Fruit fly (Drosophila melanogaster) whole organism, embryonic: ENCODE measurements around the gene CG31493.

Experiments used
- Atf-2 ChIP-seq: fragments of 200-800 bp; sonication (Bioruptor generic); optimal IDR thresholded peaks from 2 replicates; lab custom pipeline; 2016; ENCODE audit warnings: missing biosample characterization, missing genetic modification characterization
- CG10431 ChIP-seq: fragments of 200-800 bp; sonication (Bioruptor generic); optimal IDR thresholded peaks from 3 replicates; lab custom pipeline; 2018; ENCODE audit warnings: missing biosample characterization, mild to moderate bottlenecking, missing genetic modification characterization
- CG11093 ChIP-seq: fragments of 200-800 bp; sonication (Bioruptor generic); IDR thresholded peaks from 3 replicates; pipeline ENCODE4 v1.3.6; 2022; ENCODE audit warnings: missing biosample characterization, missing genetic modification characterization
- CG11456 ChIP-seq: fragments of 200-800 bp; sonication (Bioruptor generic); IDR thresholded peaks from 3 replicates; pipeline ENCODE4 v1.3.6; 2022; ENCODE audit warnings: missing biosample characterization, missing genetic modification characterization
- CG12155 ChIP-seq: fragments of 200-800 bp; sonication (Bioruptor generic); optimal IDR thresholded peaks from 3 replicates; lab custom pipeline; 2016; ENCODE audit warnings: missing biosample characterization, missing genetic modification characterization
- CG14014 ChIP-seq: fragments of 200-800 bp; sonication (Bioruptor generic); IDR thresholded peaks from 2 replicates; pipeline ENCODE4 v1.3.6; 2022; ENCODE audit warnings: missing biosample characterization, missing genetic modification characterization
- CG17328 ChIP-seq: fragments of 200-800 bp; sonication (Bioruptor generic); IDR thresholded peaks from 2 replicates; pipeline ENCODE4 v1.3.6; 2022; ENCODE audit warnings: missing biosample characterization, missing genetic modification characterization
- CG1792 ChIP-seq: fragments of 200-800 bp; sonication (Bioruptor generic); optimal IDR thresholded peaks from 2 replicates; lab custom pipeline; 2016; ENCODE audit warnings: missing biosample characterization, missing genetic modification characterization
- CG18476 ChIP-seq: fragments of 200-800 bp; sonication (Bioruptor generic); optimal IDR thresholded peaks from 2 replicates; lab custom pipeline; 2016; ENCODE audit warnings: missing biosample characterization, mild to moderate bottlenecking, missing genetic modification characterization
- CG30403 ChIP-seq: fragments of 200-800 bp; sonication (Bioruptor generic); optimal IDR thresholded peaks from 3 replicates; lab custom pipeline; 2016; ENCODE audit warnings: missing biosample characterization, missing genetic modification characterization
- CG32767 ChIP-seq: fragments of 200-800 bp; sonication (Bioruptor generic); IDR thresholded peaks from 2 replicates; pipeline ENCODE4 v1.3.6; 2022; ENCODE audit warnings: missing biosample characterization, missing genetic modification characterization
- CG3838 ChIP-seq: fragments of 200-800 bp; sonication (Bioruptor generic); optimal IDR thresholded peaks from 3 replicates; lab custom pipeline; 2016; ENCODE audit warnings: missing biosample characterization, missing genetic modification characterization
- CG3995 ChIP-seq: fragments of 200-800 bp; sonication (Bioruptor generic); optimal IDR thresholded peaks from 3 replicates; lab custom pipeline; 2016; ENCODE audit warnings: missing biosample characterization, missing genetic modification characterization
- CG4404 ChIP-seq: fragments of 200-800 bp; sonication (Bioruptor generic); IDR thresholded peaks from 2 replicates; pipeline ENCODE4 v1.3.6; 2022; ENCODE audit warnings: missing biosample characterization, missing genetic modification characterization
- CG5953 ChIP-seq: fragments of 200-800 bp; sonication (Bioruptor generic); IDR thresholded peaks from 2 replicates; pipeline ENCODE4 v1.3.6; 2022; ENCODE audit warnings: missing biosample characterization, missing genetic modification characterization
- CG7839 ChIP-seq: fragments of 200-800 bp; sonication (Bioruptor generic); optimal IDR thresholded peaks from 3 replicates; lab custom pipeline; 2018; ENCODE audit warnings: missing biosample characterization, mild to moderate bottlenecking, missing genetic modification characterization, moderate library complexity
- CG7928 ChIP-seq: fragments of 200-800 bp; sonication (Bioruptor generic); optimal IDR thresholded peaks from 2 replicates; lab custom pipeline; 2017; ENCODE audit warnings: missing biosample characterization, mild to moderate bottlenecking, missing genetic modification characterization
- CG8281 ChIP-seq: fragments of 200-800 bp; sonication (Bioruptor generic); optimal IDR thresholded peaks from 2 replicates; lab custom pipeline; 2018; ENCODE audit warnings: missing biosample characterization, mild to moderate bottlenecking, missing genetic modification characterization, moderate library complexity
- CG8388 ChIP-seq: fragments of 200-800 bp; sonication (Bioruptor generic); optimal IDR thresholded peaks from 2 replicates; lab custom pipeline; 2019; ENCODE audit warnings: missing biosample characterization, mild to moderate bottlenecking, missing genetic modification characterization, moderate library complexity
- CG8478 ChIP-seq: fragments of >200 bp; optimal IDR thresholded peaks from 2 replicates; lab custom pipeline; 2018
- CG8765 ChIP-seq: fragments of 200-800 bp; sonication (Bioruptor generic); IDR thresholded peaks from 2 replicates; pipeline ENCODE4 v1.3.6; 2022; ENCODE audit warnings: missing biosample characterization, missing genetic modification characterization
- CG9727 ChIP-seq: fragments of 200-800 bp; sonication (Bioruptor generic); optimal IDR thresholded peaks from 3 replicates; lab custom pipeline; 2017; ENCODE audit warnings: missing biosample characterization, mild to moderate bottlenecking, missing genetic modification characterization
- CG9797 ChIP-seq: fragments of 200-800 bp; sonication (Bioruptor generic); optimal IDR thresholded peaks from 3 replicates; lab custom pipeline; 2018; ENCODE audit warnings: missing biosample characterization, mild to moderate bottlenecking, missing genetic modification characterization
- CkIIα-i1 ChIP-seq: fragments of 200-800 bp; sonication (Bioruptor generic); IDR thresholded peaks from 2 replicates; pipeline ENCODE4 v1.3.6; 2022; ENCODE audit warnings: missing biosample characterization, missing genetic modification characterization
- CoRest ChIP-seq: fragments of 200-800 bp; sonication (Bioruptor generic); optimal IDR thresholded peaks from 3 replicates; lab custom pipeline; 2018; ENCODE audit warnings: missing biosample characterization, mild to moderate bottlenecking, missing genetic modification characterization, moderate library complexity
- Dbx ChIP-seq: fragments of 200-800 bp; sonication (Bioruptor generic); IDR thresholded peaks from 3 replicates; pipeline ENCODE4 v1.3.6; 2022; ENCODE audit warnings: missing biosample characterization, missing genetic modification characterization
- E2f1 ChIP-seq: fragments of 200-800 bp; sonication (Bioruptor generic); IDR thresholded peaks from 2 replicates; pipeline ENCODE4 v1.3.6; 2022; ENCODE audit warnings: missing biosample characterization, missing genetic modification characterization
- Fer2 ChIP-seq: fragments of 200-800 bp; sonication (Bioruptor generic); optimal IDR thresholded peaks from 2 replicates; lab custom pipeline; 2018; ENCODE audit warnings: missing biosample characterization, mild to moderate bottlenecking, missing genetic modification characterization, moderate library complexity
- GATAe ChIP-seq: fragments of 200-800 bp; sonication (Bioruptor generic); conservative IDR thresholded peaks from 2 replicates; pipeline ENCODE4 v1.3.6; 2022; ENCODE audit warnings: missing biosample characterization, missing genetic modification characterization
- HmgZ ChIP-seq: fragments of 200-800 bp; sonication (Bioruptor generic); optimal IDR thresholded peaks from 2 replicates; lab custom pipeline; 2018; ENCODE audit warnings: missing biosample characterization, mild to moderate bottlenecking, missing genetic modification characterization
- Hmx ChIP-seq: fragments of 200-800 bp; sonication (Bioruptor generic); optimal IDR thresholded peaks from 2 replicates; lab custom pipeline; 2016; ENCODE audit warnings: missing biosample characterization, missing genetic modification characterization
- Mad ChIP-seq: fragments of 200-800 bp; sonication (Bioruptor generic); optimal IDR thresholded peaks from 2 replicates; lab custom pipeline; 2016; ENCODE audit warnings: missing biosample characterization, missing genetic modification characterization
- Oaz ChIP-seq: fragments of 200-800 bp; sonication (Bioruptor generic); IDR thresholded peaks from 2 replicates; pipeline ENCODE4 v1.3.6; 2022; ENCODE audit warnings: missing biosample characterization, missing genetic modification characterization
- Opbp ChIP-seq: fragments of 200-800 bp; sonication (Bioruptor generic); IDR thresholded peaks from 3 replicates; pipeline ENCODE4 v1.3.6; 2022; ENCODE audit warnings: missing biosample characterization, missing genetic modification characterization; ENCODE audit not compliant: partially characterized antibody
- Rx ChIP-seq: fragments of 200-800 bp; sonication (Bioruptor generic); IDR thresholded peaks from 2 replicates; pipeline ENCODE4 v1.3.6; 2022; ENCODE audit warnings: missing biosample characterization, missing genetic modification characterization
- ato ChIP-seq: fragments of 200-800 bp; sonication (Bioruptor generic); IDR thresholded peaks from 2 replicates; pipeline ENCODE4 v1.3.6; 2022; ENCODE audit warnings: missing biosample characterization, missing genetic modification characterization; ENCODE audit not compliant: partially characterized antibody
- br ChIP-seq: fragments of >200 bp; optimal IDR thresholded peaks from 2 replicates; lab custom pipeline; 2017
- ewg ChIP-seq: fragments of 200-800 bp; sonication (Bioruptor generic); optimal IDR thresholded peaks from 3 replicates; lab custom pipeline; 2017; ENCODE audit warnings: mild to moderate bottlenecking, missing biosample characterization, missing genetic modification reagents, missing genetic modification characterization
- gsb ChIP-seq: fragments of 200-800 bp; sonication (Bioruptor generic); IDR thresholded peaks from 2 replicates; pipeline ENCODE4 v1.3.6; 2022; ENCODE audit warnings: missing biosample characterization, missing genetic modification characterization
- gt ChIP-seq: fragments of 200-800 bp; sonication (Bioruptor generic); IDR thresholded peaks from 2 replicates; pipeline ENCODE4 v1.3.6; 2022; ENCODE audit warnings: missing biosample characterization, missing genetic modification characterization
- her ChIP-seq: fragments of 200-800 bp; sonication (Bioruptor generic); optimal IDR thresholded peaks from 2 replicates; lab custom pipeline; 2016; ENCODE audit warnings: missing biosample characterization, missing genetic modification characterization
- klu ChIP-seq: fragments of 200-800 bp; sonication (Bioruptor generic); IDR thresholded peaks from 2 replicates; pipeline ENCODE4 v1.3.6; 2022; ENCODE audit warnings: missing biosample characterization, missing genetic modification characterization
- onecut ChIP-seq: fragments of 200-800 bp; sonication (Bioruptor generic); IDR thresholded peaks from 2 replicates; pipeline ENCODE4 v1.3.6; 2022; ENCODE audit warnings: missing biosample characterization, missing genetic modification characterization
- otp ChIP-seq: fragments of 200-800 bp; sonication (Bioruptor generic); IDR thresholded peaks from 3 replicates; pipeline ENCODE4, ENCODE4 v1.3.6; 2022; ENCODE audit warnings: missing biosample characterization, missing genetic modification characterization
- pnt ChIP-seq: fragments of 200-800 bp; sonication (Bioruptor generic); optimal IDR thresholded peaks from 3 replicates; lab custom pipeline; 2016; ENCODE audit warnings: missing biosample characterization, missing genetic modification characterization
- psq ChIP-seq: fragments of 200-800 bp; sonication (Bioruptor generic); optimal IDR thresholded peaks from 2 replicates; lab custom pipeline; 2017; ENCODE audit warnings: missing biosample characterization, missing genetic modification characterization
- sens-2 ChIP-seq: fragments of 200-800 bp; sonication (Bioruptor generic); IDR thresholded peaks from 2 replicates; pipeline ENCODE4 v1.3.6; 2022; ENCODE audit warnings: missing biosample characterization, missing genetic modification characterization
- seq ChIP-seq: fragments of 200-800 bp; sonication (Bioruptor generic); IDR thresholded peaks from 2 replicates; pipeline ENCODE4 v1.3.6; 2022; ENCODE audit warnings: missing biosample characterization, missing genetic modification characterization
- sqz ChIP-seq: fragments of 200-800 bp; sonication (Bioruptor generic); optimal IDR thresholded peaks from 3 replicates; lab custom pipeline; 2018; ENCODE audit warnings: missing biosample characterization, mild to moderate bottlenecking, missing genetic modification characterization
- usp ChIP-seq: fragments of >200 bp; optimal IDR thresholded peaks from 2 replicates; lab custom pipeline; 2017; ENCODE audit warnings: missing biosample characterization, missing genetic modification characterization
- vvl ChIP-seq: fragments of 200-800 bp; sonication (Bioruptor generic); IDR thresholded peaks from 2 replicates; pipeline ENCODE4 v1.3.6; 2022; ENCODE audit warnings: missing biosample characterization, missing genetic modification characterization

The CG31493 gene

dm6 chr3R:7086377-7087200 is 44.8 kb upstream of the CG31493 start, which contains the start of gene alphaTub84B (continued):
- TF ChIP-seq otp (GFP tag; lab: Robert Waterston, UW) (peak; percentile 75; the same call in 2 of the 3 replicates), Mad (peak; percentile 66), CG7928 (GFP tag; lab: Kevin White, UChicago) (no peak), vvl (GFP tag; lab: Robert Waterston, UW) (peak; percentile 88), CG8765 (GFP tag; lab: Robert Waterston, UW) (no peak), CG4404 (GFP tag; lab: Robert Waterston, UW) (no peak), CkIIα-i1 (no peak), Rx (GFP tag; lab: Robert Waterston, UW) (peak; percentile 39), Fer2 (tag; lab: Kevin White, UChicago) (peak; percentile 6), CG8388 (GFP tag; lab: Kevin White, UChicago) (peak; percentile 47), br (no peak), CG11456 (GFP tag; lab: Robert Waterston, UW) (peak; percentile 83), gt (GFP tag; lab: Robert Waterston, UW) (no peak), GATAe (GFP tag; lab: Robert Waterston, UW) (no peak), CG1792 (GFP tag; lab: Kevin White, UChicago) (peak; percentile 53), E2f1 (GFP tag; lab: Robert Waterston, UW) (peak; percentile 38; the same call in 1 of the 2 replicates), gsb (GFP tag; lab: Robert Waterston, UW) (peak; percentile 60), CG32767 (GFP tag; lab: Robert Waterston, UW) (peak; percentile 87), CG18476 (GFP tag; lab: Kevin White, UChicago) (peak; percentile 36), CG8281 (tag; lab: Kevin White, UChicago) (no peak), Dbx (peak; percentile 84), Hmx (GFP tag; lab: Kevin White, UChicago) (no peak), CG8478 (lab: Kevin White, UChicago) (no peak), CG3838 (GFP tag; lab: Kevin White, UChicago) (no peak), CG7839 (tag; lab: Kevin White, UChicago) (peak; percentile 56), CG9727 (GFP tag; lab: Kevin White, UChicago) (peak; percentile 58), CG9797 (GFP tag; lab: Kevin White, UChicago) (peak; percentile 96), CG12155 (GFP tag; lab: Kevin White, UChicago) (peak; percentile 29), sens-2 (0 out of 2 replicates have a peak, but pooled peaks have one; percentile 31), klu (GFP tag; lab: Robert Waterston, UW) (no peak), CG10431 (GFP tag; lab: Kevin White, UChicago) (peak; percentile 75), ato (GFP tag; lab: Robert Waterston, UW) (peak; percentile 76), Oaz (no peak), Atf-2 (peak; percentile 75), HmgZ (tag; lab: Kevin White, UChicago) (peak; percentile 71), pnt (GFP tag; lab: Kevin White, UChicago) (peak; percentile 46), CG5953 (GFP tag; lab: Robert Waterston, UW) (peak; percentile 48; the same call in 1 of the 2 replicates), Opbp (GFP tag; lab: Robert Waterston, UW) (peak; percentile 73; the same call in 2 of the 3 replicates), seq (GFP tag; lab: Robert Waterston, UW) (peak; percentile 44; the same call in 1 of the 2 replicates), CG17328 (GFP tag; lab: Robert Waterston, UW) (peak; percentile 67), ewg (GFP tag; lab: Kevin White, UChicago) (peak; percentile 42), sqz (GFP tag; lab: Kevin White, UChicago) (peak; percentile 99), CG30403 (GFP tag; lab: Kevin White, UChicago) (no peak), CG14014 (peak; percentile 30; the same call in 1 of the 2 replicates), CG11093 (GFP tag; lab: Robert Waterston, UW) (no peak; the same call in 2 of the 3 replicates), usp (GFP tag; lab: Kevin White, UChicago) (no peak), CG3995 (no peak), CoRest (tag; lab: Kevin White, UChicago) (peak; percentile 23), psq (GFP tag; lab: Kevin White, UChicago) (peak; percentile 30), onecut (GFP tag; lab: Robert Waterston, UW) (peak; percentile 99), her (GFP tag; lab: Kevin White, UChicago) (peak; percentile 87)
